Fruit fly (Drosophila melanogaster): ENCODE results near the gene Brd8.

Brd8 gene

dm6 chr3R:29214982-29215533, 8.2 kb upstream of the Brd8 start (continued):
- no peak for TF ChIP-seq tio (GFP tag; optimal IDR thresholded peaks at IDR 0.05)
- TF ChIP-seq gcm2 (GFP tag; optimal IDR thresholded peaks at IDR 0.05), result no peak
- TF ChIP-seq Hr51 (GFP tag; optimal IDR thresholded peaks at IDR 0.05), result no peak
- peak; percentile 16 for TF ChIP-seq CHES-1-like (GFP tag; optimal IDR thresholded peaks at IDR 0.05)
- no peak for TF ChIP-seq fd96Cb (tag; optimal IDR thresholded peaks at IDR 0.05)
- TF ChIP-seq pzg (GFP tag; optimal IDR thresholded peaks at IDR 0.05), result no peak
- TF ChIP-seq CG2678 (tag; optimal IDR thresholded peaks at IDR 0.05), result peak; percentile 39
- TF ChIP-seq CG14710 (tag; optimal IDR thresholded peaks at IDR 0.05), result no peak
- no peak for TF ChIP-seq pan (optimal IDR thresholded peaks at IDR 0.05)
- peak in 1 of 2 experiments; percentile 25 for TF ChIP-seq pan (GFP tag; optimal IDR thresholded peaks at IDR 0.05 in 1 of 2, IDR thresholded peaks at IDR 0.05 in 1 of 2)
- no peak for TF ChIP-seq kay (GFP tag; optimal IDR thresholded peaks at IDR 0.05)
- TF ChIP-seq toy (GFP tag; IDR thresholded peaks at IDR 0.05), result no peak
- peak in 1 of 2 experiments; percentile 96 for TF ChIP-seq insv (GFP tag; optimal IDR thresholded peaks at IDR 0.05)
- TF ChIP-seq CG10209 (GFP tag; optimal IDR thresholded peaks at IDR 0.05), result no peak
- peak; percentile 73 to 77 for TF ChIP-seq Trl (optimal IDR thresholded peaks at IDR 0.05)
- TF ChIP-seq Trl (GFP tag; optimal IDR thresholded peaks at IDR 0.05), result peak; percentile 8
- peak; percentile 63 for TF ChIP-seq CG17385 (GFP tag; optimal IDR thresholded peaks at IDR 0.05)
- no peak for TF ChIP-seq run (tag; optimal IDR thresholded peaks at IDR 0.05)
- TF ChIP-seq amos (GFP tag; IDR thresholded peaks at IDR 0.05; ENCODE audit: partially characterized antibody), result no peak
- TF ChIP-seq mirr (GFP tag; optimal IDR thresholded peaks at IDR 0.05), result no peak
- TF ChIP-seq C15 (GFP tag; IDR thresholded peaks at IDR 0.05), result no peak
- no peak for TF ChIP-seq D19B (GFP tag; optimal IDR thresholded peaks at IDR 0.05)
- TF ChIP-seq usp (GFP tag; optimal IDR thresholded peaks at IDR 0.05), result no peak
- no peak for TF ChIP-seq Sin3A (optimal IDR thresholded peaks at IDR 0.05)
- no peak for TF ChIP-seq CG13424 (tag; optimal IDR thresholded peaks at IDR 0.05)
- TF ChIP-seq Pdp1 (GFP tag; optimal IDR thresholded peaks at IDR 0.05), result peak in 1 of 2 experiments; percentile 46
- no peak for TF ChIP-seq CG11247 (GFP tag; IDR thresholded peaks at IDR 0.05)
- no peak for TF ChIP-seq so (GFP tag; IDR thresholded peaks at IDR 0.05)
- peak; percentile 62 for TF ChIP-seq cg (GFP tag; optimal IDR thresholded peaks at IDR 0.05)
- peak; percentile 64 for TF ChIP-seq sqz (GFP tag; optimal IDR thresholded peaks at IDR 0.05)
- TF ChIP-seq CG15479 (GFP tag; optimal IDR thresholded peaks at IDR 0.05), result peak; percentile 78
- TF ChIP-seq Dp (GFP tag; optimal IDR thresholded peaks at IDR 0.05), result no peak
- no peak for TF ChIP-seq Usf (GFP tag; optimal IDR thresholded peaks at IDR 0.05)
- TF ChIP-seq CG14014 (GFP tag; IDR thresholded peaks at IDR 0.05), result no peak
- no peak for TF ChIP-seq CG8290 (GFP tag; optimal IDR thresholded peaks at IDR 0.05)
- TF ChIP-seq CG8290 (tag; optimal IDR thresholded peaks at IDR 0.05), result peak in 1 of 2 experiments; percentile 22
- TF ChIP-seq Asciz (GFP tag; optimal IDR thresholded peaks at IDR 0.05), result no peak
- no peak for TF ChIP-seq CG7839 (tag; optimal IDR thresholded peaks at IDR 0.05)
- no peak for TF ChIP-seq dati (GFP tag; IDR thresholded peaks at IDR 0.05)
- no peak for TF ChIP-seq CG8359 (GFP tag; optimal IDR thresholded peaks at IDR 0.05; ENCODE audit: borderline replicate concordance)
- peak; percentile 60 for TF ChIP-seq exex (tag; optimal IDR thresholded peaks at IDR 0.05)
- TF ChIP-seq CG4282 (GFP tag; optimal IDR thresholded peaks at IDR 0.05), result no peak
- no peak for TF ChIP-seq CG9876 (GFP tag; optimal IDR thresholded peaks at IDR 0.05)
- TF ChIP-seq sim (GFP tag; IDR thresholded peaks at IDR 0.05), result no peak
- TF ChIP-seq CG17912 (GFP tag; optimal IDR thresholded peaks at IDR 0.05), result no peak
- no peak for TF ChIP-seq CG10431 (GFP tag; optimal IDR thresholded peaks at IDR 0.05)
- TF ChIP-seq sr (GFP tag; IDR thresholded peaks at IDR 0.05), result no peak
- peak; percentile 5 for TF ChIP-seq lilli (GFP tag; optimal IDR thresholded peaks at IDR 0.05)
- no peak for TF ChIP-seq tap (tag; optimal IDR thresholded peaks at IDR 0.05)
- no peak for TF ChIP-seq Stat92E (GFP tag; optimal IDR thresholded peaks at IDR 0.05)
- no peak for TF ChIP-seq kni (GFP tag; optimal IDR thresholded peaks at IDR 0.05)
